Worm (Caenorhabditis elegans): ENCODE results near the gene clh-3.

The clh-3 gene

ce11 chrII:7225864-7226522, at the start of gene clh-3:
Gene clh-3, minus strand, starts transcription at chrII:7225914.
- TF ChIP-seq K11D2.4 (GFP tag; IDR thresholded peaks at IDR 0.05) (no peak), D2030.7 (GFP tag; IDR thresholded peaks at IDR 0.05) (no peak), F37B4.10 (GFP tag; IDR thresholded peaks at IDR 0.05) (no peak), him-1 (tag; optimal IDR thresholded peaks at IDR 0.05) (no peak), gei-17 (GFP tag; optimal IDR thresholded peaks at IDR 0.05) (no peak), madf-6 (GFP tag; IDR thresholded peaks at IDR 0.05) (peak; percentile 60), ceh-58 (GFP tag; IDR thresholded peaks at IDR 0.05) (no peak), F52B5.7 (tag; optimal IDR thresholded peaks at IDR 0.05) (no peak), egl-44 (GFP tag; IDR thresholded peaks at IDR 0.05) (no peak), lin-35 (GFP tag; optimal IDR thresholded peaks at IDR 0.05) (no peak), ceh-27 (GFP tag; optimal IDR thresholded peaks at IDR 0.05) (no peak), ztf-3 (GFP tag; optimal IDR thresholded peaks at IDR 0.05) (no peak), hmg-1.2 (GFP tag; IDR thresholded peaks at IDR 0.05) (no peak), tbp1 (GFP tag; optimal IDR thresholded peaks at IDR 0.05) (no peak), attf-6 (GFP tag; IDR thresholded peaks at IDR 0.05) (no peak), pha-4 (tag; optimal IDR thresholded peaks at IDR 0.05) (no peak), hlh-26 (GFP tag; conservative IDR thresholded peaks at IDR 0.05) (no peak), tlf-1 (GFP tag; optimal IDR thresholded peaks at IDR 0.05) (no peak), T26A5.8 (tag; optimal IDR thresholded peaks at IDR 0.05) (no peak), C17E4.6 (GFP tag; IDR thresholded peaks at IDR 0.05) (no peak), efl-1 (GFP tag; optimal IDR thresholded peaks at IDR 0.05) (peak; percentile 61), Y56A3A.18 (GFP tag; IDR thresholded peaks at IDR 0.05) (no peak), athp-1 (tag; optimal IDR thresholded peaks at IDR 0.05) (no peak), ceh-100 (GFP tag; IDR thresholded peaks at IDR 0.05) (no peak), lag-1 (GFP tag; IDR thresholded peaks at IDR 0.05) (no peak), chd-7 (tag; optimal IDR thresholded peaks at IDR 0.05) (no peak), madf-10 (tag; optimal IDR thresholded peaks at IDR 0.05) (no peak), ztf-18 (tag; optimal IDR thresholded peaks at IDR 0.05) (no peak), aptf-2 (GFP tag; conservative IDR thresholded peaks at IDR 0.05) (peak; percentile 99), zim-3 (tag; optimal IDR thresholded peaks at IDR 0.05) (no peak), F49E8.2 (tag; optimal IDR thresholded peaks at IDR 0.05; ENCODE audit: insufficient read depth) (no peak), madf-8 (GFP tag; conservative IDR thresholded peaks at IDR 0.05) (peak; percentile 36), F22D6.2 (tag; optimal IDR thresholded peaks at IDR 0.05) (no peak)

- no peak for TF ChIP-seq ets-4 (GFP tag; optimal IDR thresholded peaks at IDR 0.05)
- TF ChIP-seq nhr-80 (tag; optimal IDR thresholded peaks at IDR 0.05) = peak; percentile 56
Measured at ce11 chrII:7273517-7273916, 47.8 kb upstream of the clh-3 start.

- TF ChIP-seq F52B5.7 (tag; optimal IDR thresholded peaks at IDR 0.05) (no peak), mxl-1 (tag; optimal IDR thresholded peaks at IDR 0.05) (no peak), lin-40 (tag; optimal IDR thresholded peaks at IDR 0.05) (peak; percentile 35), lin-35 (GFP tag; optimal IDR thresholded peaks at IDR 0.05) (no peak)
Measured at ce11 chrII:7272513-7272912, 46.8 kb upstream of the clh-3 start.
